Worm (Caenorhabditis elegans): ENCODE measurements around the gene stg-1.
"Not testable (repeated sequence)": the region's sequence is repeated elsewhere in the genome, so short reads cannot be mapped to it uniquely, and the experiment has no call there.

stg-1 gene

DNA sequence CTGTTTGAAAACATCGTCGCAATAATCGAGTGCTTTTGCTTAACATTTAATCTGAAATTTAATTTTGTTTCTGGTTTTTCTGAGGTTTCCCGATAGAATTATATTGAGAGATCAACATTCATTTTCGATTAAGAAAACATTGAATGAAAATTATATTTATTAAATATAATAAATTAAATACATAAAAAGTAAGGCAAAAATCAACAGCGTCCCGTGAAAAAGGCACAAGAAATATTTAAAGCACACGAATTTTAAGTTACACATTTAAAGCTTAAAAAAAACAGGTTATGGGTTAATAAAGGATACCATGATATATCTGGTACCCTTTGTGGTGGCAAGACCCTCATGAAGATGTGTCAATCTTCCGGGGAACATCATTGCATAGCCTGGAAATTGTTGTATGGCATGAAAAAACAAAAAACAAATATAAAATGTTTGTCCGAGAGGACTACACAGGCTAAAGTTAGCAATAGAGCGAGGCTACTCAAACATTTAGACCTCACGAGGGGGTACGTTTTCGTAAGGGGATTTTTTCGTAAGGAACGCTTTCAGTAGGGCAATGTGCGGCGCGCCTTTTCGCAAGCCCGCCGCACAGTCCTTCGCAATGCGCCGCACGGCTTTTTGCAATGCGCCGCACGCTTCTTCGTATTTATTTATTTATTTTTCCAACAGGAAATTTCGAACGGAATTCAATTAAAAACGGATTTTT is 27.1 kb downstream of the stg-1 start, which contains the start of gene mtcu-2:
mtcu-2 (minus strand) TSS at position 51 of the 709 bp plus-strand sequence.
- peak; percentile 10 for TF ChIP-seq hlh-30 (tag; optimal IDR thresholded peaks at IDR 0.05; ENCODE audit: insufficient read depth)
- peak; percentile 83 for TF ChIP-seq unc-3 (GFP tag; conservative IDR thresholded peaks at IDR 0.05)
- TF ChIP-seq unc-3 (tag; optimal IDR thresholded peaks at IDR 0.05), result not testable (repeated sequence)
- TF ChIP-seq ref-2 (tag; optimal IDR thresholded peaks at IDR 0.05), result peak; percentile 47
- TF ChIP-seq elt-2 (tag; optimal IDR thresholded peaks at IDR 0.05), result peak; percentile 36
- peak; percentile 75 for TF ChIP-seq tbx-2 (tag; optimal IDR thresholded peaks at IDR 0.05)
- peak; percentile 33 for TF ChIP-seq dve-1 (tag; optimal IDR thresholded peaks at IDR 0.05)
- peak; percentile 56 for TF ChIP-seq rnt-1 (tag; optimal IDR thresholded peaks at IDR 0.05)
- peak; percentile 19 for TF ChIP-seq ahr-1 (tag; optimal IDR thresholded peaks at IDR 0.05)
- TF ChIP-seq ceh-31 (tag; optimal IDR thresholded peaks at IDR 0.05), result peak; percentile 85
- peak; percentile 5 for TF ChIP-seq pqm-1 (tag; optimal IDR thresholded peaks at IDR 0.05)
- TF ChIP-seq ttx-3 (tag; optimal IDR thresholded peaks at IDR 0.05), result peak; percentile 0
- TF ChIP-seq fax-1 (tag; optimal IDR thresholded peaks at IDR 0.05), result peak; percentile 23
- peak; percentile 73 for TF ChIP-seq sox-2 (GFP tag; IDR thresholded peaks at IDR 0.05)
- TF ChIP-seq ceh-34 (tag; optimal IDR thresholded peaks at IDR 0.05), result peak; percentile 54
- peak; percentile 76 for TF ChIP-seq nfya-1 (tag; optimal IDR thresholded peaks at IDR 0.05)
- TF ChIP-seq C08G9.2 (tag; optimal IDR thresholded peaks at IDR 0.05), result peak; percentile 66
- peak; percentile 45 for TF ChIP-seq ceh-18 (tag; optimal IDR thresholded peaks at IDR 0.05)
- peak; percentile 60 for TF ChIP-seq ceh-14 (tag; optimal IDR thresholded peaks at IDR 0.05)
- peak; percentile 2 for TF ChIP-seq unc-86 (tag; optimal IDR thresholded peaks at IDR 0.05)
- peak; percentile 16 for TF ChIP-seq tbx-7 (tag; optimal IDR thresholded peaks at IDR 0.05)
- peak; percentile 53 for TF ChIP-seq ceh-2 (tag; optimal IDR thresholded peaks at IDR 0.05)
- peak; percentile 32 for TF ChIP-seq F13H6.1 (tag; optimal IDR thresholded peaks at IDR 0.05)
- TF ChIP-seq zip-5 (tag; optimal IDR thresholded peaks at IDR 0.05), result peak; percentile 10
- TF ChIP-seq ets-4 (tag; optimal IDR thresholded peaks at IDR 0.05), result peak; percentile 74
- peak; percentile 95 for TF ChIP-seq ceh-45 (GFP tag; IDR thresholded peaks at IDR 0.05)
- TF ChIP-seq lim-6 (tag; optimal IDR thresholded peaks at IDR 0.05), result peak; percentile 49

DNA sequence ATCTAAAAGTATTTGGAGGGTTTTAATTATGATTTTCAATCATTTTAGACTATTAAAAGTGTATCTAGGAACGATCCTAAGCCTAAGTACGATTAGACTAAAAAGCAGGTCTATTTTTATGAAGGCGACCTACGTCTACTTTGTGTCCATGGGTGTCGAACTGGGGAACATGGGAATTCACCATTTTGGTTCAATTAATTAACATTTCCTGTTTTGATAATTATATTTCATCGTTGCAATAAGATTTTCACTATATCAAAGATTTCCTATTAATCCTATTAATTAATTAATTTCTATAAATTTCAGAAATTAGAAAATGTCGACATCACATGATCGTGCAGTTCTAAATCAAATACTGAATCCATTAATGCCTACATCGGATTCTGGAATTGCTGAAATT is 30.6 kb downstream of the stg-1 start, which contains the start of gene ttc-36:
ttc-36 (plus strand) TSS at position 301 of the 400 bp plus-strand sequence.
- TF ChIP-seq ceh-24 (tag; optimal IDR thresholded peaks at IDR 0.05) (no peak), ceh-30 (tag; optimal IDR thresholded peaks at IDR 0.05) (no peak), sdc-2 (tag; optimal IDR thresholded peaks at IDR 0.05) (no peak), ceh-31 (tag; optimal IDR thresholded peaks at IDR 0.05) (no peak), sox-4 (tag; optimal IDR thresholded peaks at IDR 0.05) (no peak), pha-2 (tag; optimal IDR thresholded peaks at IDR 0.05) (no peak), hlh-15 (tag; optimal IDR thresholded peaks at IDR 0.05) (no peak), dmd-4 (tag; optimal IDR thresholded peaks at IDR 0.05; ENCODE audit: borderline replicate concordance) (no peak), ceh-48 (tag; optimal IDR thresholded peaks at IDR 0.05) (no peak), unc-3 (GFP tag; conservative IDR thresholded peaks at IDR 0.05) (no peak), unc-3 (tag; optimal IDR thresholded peaks at IDR 0.05) (no peak), tbx-7 (tag; optimal IDR thresholded peaks at IDR 0.05) (no peak), ceh-9 (tag; optimal IDR thresholded peaks at IDR 0.05) (no peak), hlh-8 (tag; optimal IDR thresholded peaks at IDR 0.05) (no peak)

- TF ChIP-seq pag-3 (tag; optimal IDR thresholded peaks at IDR 0.05; ENCODE audit: borderline replicate concordance) (no peak), unc-86 (tag; optimal IDR thresholded peaks at IDR 0.05) (no peak)
Observed at ce11 chrII:10029044-10029443, 31.4 kb downstream of the stg-1 start.

Data from whole organism, late embryonic.